Worm (Caenorhabditis elegans) whole organism, early embryonic: ENCODE data around the gene ZK945.7.

Experiments
- B0310.2 ChIP-seq: sonication (generic microtip); optimal IDR thresholded peaks from 2 replicates; lab custom pipeline; 2016; ENCODE audit warnings: mild to moderate bottlenecking, missing genetic modification characterization, missing compliant biosample characterization
- F13C5.2 ChIP-seq: sonication (generic microtip); optimal IDR thresholded peaks from 2 replicates; lab custom pipeline; 2017; ENCODE audit warnings: mild to moderate bottlenecking, missing genetic modification characterization, inconsistent platforms, missing compliant biosample characterization
- ama-1 ChIP-seq: fragments of 150-350 bp; optimal IDR thresholded peaks from 2 replicates; lab custom pipeline; 2014
- ceh-36 ChIP-seq: sonication (generic microtip); optimal IDR thresholded peaks from 2 replicates; lab custom pipeline; 2016; ENCODE audit warnings: missing genetic modification characterization, inconsistent platforms, missing compliant biosample characterization
- ets-7 ChIP-seq: sonication (generic microtip); optimal IDR thresholded peaks from 2 replicates; lab custom pipeline; 2016; ENCODE audit warnings: missing genotype, missing genetic modification characterization, missing compliant biosample characterization
- flt-1 ChIP-seq: fragments of 200-800 bp; sonication (Bioruptor generic); IDR thresholded peaks from 2 replicates; pipeline ENCODE4 v1.3.6; 2022; ENCODE audit warnings: missing genetic modification characterization, missing compliant biosample characterization
- hmbx-1 ChIP-seq: sonication (generic microtip); optimal IDR thresholded peaks from 2 replicates; lab custom pipeline; 2016; ENCODE audit warnings: mild to moderate bottlenecking, missing genetic modification characterization, missing compliant biosample characterization
- hmg-4 ChIP-seq: fragments of 200-800 bp; sonication (Bioruptor generic); optimal IDR thresholded peaks from 2 replicates; lab custom pipeline; 2018; ENCODE audit warnings: mild to moderate bottlenecking, missing genetic modification characterization, missing compliant biosample characterization
- sea-1 ChIP-seq: fragments of 200-800 bp; sonication (Bioruptor generic); conservative IDR thresholded peaks from 2 replicates; pipeline ENCODE4 v1.3.6; 2022; ENCODE audit warnings: missing genetic modification characterization, missing compliant biosample characterization
- tra-4 ChIP-seq: sonication (generic microtip); optimal IDR thresholded peaks from 2 replicates; lab custom pipeline; 2017; ENCODE audit warnings: missing genetic modification characterization, missing compliant biosample characterization

ce11 chrII:10108377-10108776, at the start of gene ZK945.7, which contains the start of gene ZK945.8:
- TF ChIP-seq B0310.2 (tag; lab: Kevin White, UChicago) = no peak
- no peak for TF ChIP-seq ets-7 (tag; lab: Kevin White, UChicago)
- no peak for TF ChIP-seq F13C5.2 (tag; lab: Kevin White, UChicago)
- TF ChIP-seq flt-1 (GFP tag; lab: Robert Waterston, UW) = no peak
- no peak for TF ChIP-seq ama-1 (lab: Kevin White, UChicago)
- no peak for TF ChIP-seq ceh-36 (tag; lab: Kevin White, UChicago)
- TF ChIP-seq hmbx-1 (tag; lab: Kevin White, UChicago) = no peak
- TF ChIP-seq hmg-4 (GFP tag; lab: Kevin White, UChicago) = no peak
- no peak for TF ChIP-seq tra-4 (tag; lab: Kevin White, UChicago)
- TF ChIP-seq sea-1 (GFP tag; lab: Robert Waterston, UW) = no peak
